Worm (Caenorhabditis elegans) whole organism, L2 larva: ENCODE measurements around the gene flp-34.

Experiments
- zag-1 ChIP-seq: fragments of 150-350 bp; optimal IDR thresholded peaks from 2 replicates; lab custom pipeline; 2014; ENCODE audit warnings: missing biosample characterization, missing genetic modification characterization

Gene flp-34

ce11 chrV:978617-979016 lies 54.6 kb downstream of the flp-34 start:
- TF ChIP-seq zag-1: no peak
